Fruit fly (Drosophila melanogaster) whole organism, prepupa: ENCODE data around the gene Delta.

Experiments
- CG10631 ChIP-seq: fragments of 200-800 bp; sonication (Bioruptor generic); optimal IDR thresholded peaks from 2 replicates; lab custom pipeline; 2016; ENCODE audit warnings: missing biosample characterization, missing genetic modification characterization
- CG11294 ChIP-seq: fragments of 200-800 bp; sonication (Bioruptor generic); IDR thresholded peaks from 2 replicates; pipeline ENCODE4 v1.3.6; 2022; ENCODE audit warnings: missing biosample characterization, missing genetic modification characterization
- CG11902 ChIP-seq: fragments of 200-800 bp; sonication (Bioruptor generic); optimal IDR thresholded peaks from 3 replicates; lab custom pipeline; 2016; ENCODE audit warnings: missing biosample characterization, missing genetic modification characterization
- CG15336 ChIP-seq: fragments of 200-800 bp; sonication (Bioruptor generic); IDR thresholded peaks from 2 replicates; pipeline ENCODE4 v1.3.6; 2022; ENCODE audit warnings: missing biosample characterization, missing genetic modification characterization
- CG1621 ChIP-seq: fragments of 200-800 bp; sonication (Bioruptor generic); optimal IDR thresholded peaks from 3 replicates; lab custom pipeline; 2018; ENCODE audit warnings: missing biosample characterization, mild to moderate bottlenecking, missing genetic modification characterization
- CG3032 ChIP-seq: fragments of 200-800 bp; optimal IDR thresholded peaks from 2 replicates; lab custom pipeline; 2019; ENCODE audit warnings: missing biosample characterization, mild to moderate bottlenecking, missing genetic modification characterization, moderate library complexity
- CG31627 ChIP-seq: fragments of 200-800 bp; sonication (Bioruptor generic); optimal IDR thresholded peaks from 3 replicates; lab custom pipeline; 2016; ENCODE audit warnings: missing biosample characterization, missing genetic modification characterization
- CG32006 ChIP-seq: fragments of 200-800 bp; sonication (Bioruptor generic); optimal IDR thresholded peaks from 3 replicates; lab custom pipeline; 2017; ENCODE audit warnings: missing biosample characterization, mild to moderate bottlenecking, missing genetic modification characterization
- CG34406 ChIP-seq: fragments of 200-800 bp; sonication (Bioruptor generic); optimal IDR thresholded peaks from 3 replicates; lab custom pipeline; 2016; ENCODE audit warnings: missing biosample characterization, missing genetic modification characterization
- CG3919 ChIP-seq: fragments of 200-800 bp; sonication (Bioruptor generic); optimal IDR thresholded peaks from 3 replicates; lab custom pipeline; 2016; ENCODE audit warnings: missing biosample characterization, missing genetic modification characterization
- CG4318 ChIP-seq: fragments of 200-800 bp; sonication (Bioruptor generic); optimal IDR thresholded peaks from 3 replicates; lab custom pipeline; 2017; ENCODE audit warnings: missing biosample characterization, mild to moderate bottlenecking, missing genetic modification characterization
- CG6163 ChIP-seq: fragments of 200-800 bp; sonication (Bioruptor generic); IDR thresholded peaks from 3 replicates; pipeline ENCODE4 v1.3.6; 2022; ENCODE audit warnings: missing biosample characterization, missing genetic modification characterization
- CG6792 ChIP-seq: fragments of 200-800 bp; sonication (Bioruptor generic); optimal IDR thresholded peaks from 3 replicates; lab custom pipeline; 2016; ENCODE audit warnings: missing biosample characterization, missing genetic modification characterization
- CG6808 ChIP-seq: fragments of 200-800 bp; sonication (Bioruptor generic); optimal IDR thresholded peaks from 3 replicates; lab custom pipeline; 2017; ENCODE audit warnings: missing biosample characterization, missing genetic modification characterization, mild to moderate bottlenecking, moderate library complexity, missing genetic modification reagents
- CG7368 ChIP-seq: fragments of 200-800 bp; sonication (Bioruptor generic); optimal IDR thresholded peaks from 3 replicates; lab custom pipeline; 2016; ENCODE audit warnings: missing biosample characterization, missing genetic modification characterization
- CG8119 ChIP-seq: fragments of 200-800 bp; sonication (Bioruptor generic); IDR thresholded peaks from 3 replicates; pipeline ENCODE4 v1.3.6; 2022; ENCODE audit warnings: missing biosample characterization, missing genetic modification characterization
- CG8319 ChIP-seq: fragments of 200-800 bp; sonication (Bioruptor generic); optimal IDR thresholded peaks from 3 replicates; lab custom pipeline; 2016; ENCODE audit warnings: missing biosample characterization, missing genetic modification characterization
- CG9139 ChIP-seq: fragments of 200-800 bp; sonication (Bioruptor generic); optimal IDR thresholded peaks from 3 replicates; lab custom pipeline; 2017; ENCODE audit warnings: missing biosample characterization, mild to moderate bottlenecking, missing genetic modification characterization
- Eip78C ChIP-seq: fragments of 200-800 bp; sonication (Bioruptor generic); peaks from one replicate; lab custom pipeline; 2016; ENCODE audit warnings: missing biosample characterization, missing genetic modification characterization
- Eip93F ChIP-seq: fragments of 200-800 bp; sonication (Bioruptor generic); optimal IDR thresholded peaks from 2 replicates; lab custom pipeline; 2016; ENCODE audit warnings: missing biosample characterization, mild to moderate bottlenecking, missing genetic modification characterization
- Ets21C ChIP-seq: fragments of 200-800 bp; sonication (Bioruptor generic); optimal IDR thresholded peaks from 3 replicates; lab custom pipeline; 2016; ENCODE audit warnings: missing biosample characterization, missing genetic modification characterization
- Gug ChIP-seq: fragments of 200-800 bp; sonication (Bioruptor generic); IDR thresholded peaks from 2 replicates; pipeline ENCODE4 v1.3.6; 2022; ENCODE audit warnings: missing biosample characterization, missing genetic modification characterization
- Hr38 ChIP-seq: sonication (Bioruptor generic); optimal IDR thresholded peaks from 2 replicates; lab custom pipeline; 2016; ENCODE audit warnings: missing biosample characterization, missing genetic modification characterization
- Hr39 ChIP-seq: fragments of 200-800 bp; sonication (Bioruptor generic); optimal IDR thresholded peaks from 2 replicates; lab custom pipeline; 2016; ENCODE audit warnings: missing biosample characterization, missing genetic modification characterization
- Hr4 ChIP-seq: fragments of 200-800 bp; sonication (Bioruptor generic); optimal IDR thresholded peaks from 3 replicates; lab custom pipeline; 2016; ENCODE audit warnings: missing biosample characterization, missing genetic modification characterization
- Lpt ChIP-seq: fragments of 200-800 bp; sonication (Bioruptor generic); optimal IDR thresholded peaks from 3 replicates; lab custom pipeline; 2016; ENCODE audit warnings: missing biosample characterization, missing genetic modification characterization
- Met ChIP-seq: fragments of 200-800 bp; sonication (Bioruptor generic); optimal IDR thresholded peaks from 3 replicates; lab custom pipeline; 2016; ENCODE audit warnings: missing biosample characterization, missing genetic modification characterization
- Smox ChIP-seq: fragments of 200-800 bp; sonication (Bioruptor generic); optimal IDR thresholded peaks from 3 replicates; lab custom pipeline; 2016; ENCODE audit warnings: missing biosample characterization, missing genetic modification characterization
- Sox14 ChIP-seq: fragments of 200-800 bp; sonication (Bioruptor generic); optimal IDR thresholded peaks from 3 replicates; lab custom pipeline; 2016; ENCODE audit warnings: missing biosample characterization, missing genetic modification characterization
- achi ChIP-seq: fragments of 200-800 bp; sonication (Bioruptor generic); optimal IDR thresholded peaks from 3 replicates; lab custom pipeline; 2016; ENCODE audit warnings: missing biosample characterization, missing genetic modification characterization
- acj6 ChIP-seq: fragments of 200-800 bp; sonication (Bioruptor generic); optimal IDR thresholded peaks from 3 replicates; lab custom pipeline; 2016; ENCODE audit warnings: missing biosample characterization, missing genetic modification characterization
- cyc ChIP-seq: fragments of 200-800 bp; sonication (Bioruptor generic); optimal IDR thresholded peaks from 3 replicates; lab custom pipeline; 2016; ENCODE audit warnings: missing biosample characterization, missing genetic modification characterization
- dsx ChIP-seq: fragments of 200-800 bp; optimal IDR thresholded peaks from 3 replicates; lab custom pipeline; 2019; ENCODE audit warnings: missing biosample characterization, mild to moderate bottlenecking, missing genetic modification characterization, moderate library complexity; ENCODE audit not compliant: poor library complexity, severe bottlenecking
- eg ChIP-seq: fragments of 200-800 bp; sonication (Bioruptor generic); IDR thresholded peaks from 3 replicates; pipeline ENCODE4 v1.3.6; 2022; ENCODE audit warnings: missing biosample characterization, missing genetic modification characterization
- esn ChIP-seq: fragments of 200-800 bp; sonication (Bioruptor generic); optimal IDR thresholded peaks from 2 replicates; lab custom pipeline; 2016; ENCODE audit warnings: missing biosample characterization, mild to moderate bottlenecking, missing genetic modification characterization, moderate library complexity
- fd59A ChIP-seq: fragments of 200-800 bp; sonication (Bioruptor generic); optimal IDR thresholded peaks from 2 replicates; lab custom pipeline; 2017; ENCODE audit warnings: missing biosample characterization, mild to moderate bottlenecking, missing genetic modification characterization, missing genetic modification reagents
- fd85E ChIP-seq: fragments of 200-800 bp; sonication (Bioruptor generic); optimal IDR thresholded peaks from 3 replicates; lab custom pipeline; 2016; ENCODE audit warnings: missing biosample characterization, missing genetic modification characterization
- net ChIP-seq: fragments of 200-800 bp; sonication (Bioruptor generic); optimal IDR thresholded peaks from 3 replicates; lab custom pipeline; 2016; ENCODE audit warnings: missing biosample characterization, missing genetic modification characterization
- pdm3 ChIP-seq: fragments of 200-800 bp; sonication (Bioruptor generic); optimal IDR thresholded peaks from 3 replicates; lab custom pipeline; 2016; ENCODE audit warnings: missing biosample characterization, missing genetic modification characterization
- ss ChIP-seq, 2 experiments: fragments of 200-800 bp; sonication (Bioruptor generic); optimal IDR thresholded peaks; 2 replicates in 1 of 2; 3 replicates in 1 of 2; lab custom pipeline; 2017 to 2018; ENCODE audit warnings: mild to moderate bottlenecking in 2 of 2, missing biosample characterization in 2 of 2, missing genetic modification characterization in 2 of 2, moderate library complexity in 1 of 2

Delta gene

DNA sequence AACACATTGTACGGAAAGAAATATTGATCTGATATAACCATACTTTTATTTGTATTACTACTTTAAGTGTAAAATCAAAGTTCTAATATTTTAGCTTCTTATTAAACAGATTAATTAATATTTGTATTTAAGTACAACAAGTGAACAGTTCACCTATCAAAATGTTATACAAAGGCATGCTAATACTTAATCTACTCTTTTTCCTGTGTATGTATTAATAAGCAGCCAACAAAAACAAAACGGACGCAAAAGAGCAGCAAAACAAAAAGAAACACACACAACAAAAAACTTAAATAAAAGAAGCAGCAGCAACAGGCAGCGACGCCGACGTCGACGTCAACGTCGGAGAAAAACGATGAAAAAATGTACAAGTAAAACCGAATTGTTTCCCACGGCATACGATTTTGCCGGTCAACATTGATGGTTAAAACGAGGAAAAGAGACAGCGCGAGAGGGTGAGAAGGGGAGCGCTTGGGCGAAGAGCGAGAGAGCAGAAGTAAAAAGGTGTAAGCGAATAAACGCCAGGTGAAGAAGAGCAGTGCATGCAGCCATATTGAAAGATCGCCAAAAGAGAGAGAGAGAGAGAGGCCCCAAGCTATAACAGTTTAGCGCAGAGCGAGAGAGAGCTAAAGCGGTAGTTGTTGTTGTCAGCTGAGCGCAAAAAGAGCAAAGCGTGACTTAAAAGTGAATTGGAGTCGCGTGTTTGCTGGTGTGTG is 4.4 kb downstream of the Delta start (continued):
- TF ChIP-seq Eip78C: peak; percentile 80
- no peak for TF ChIP-seq Hr39 (GFP tag; lab: Kevin White, UChicago)
- peak; percentile 95 for TF ChIP-seq CG9139 (GFP tag; lab: Kevin White, UChicago)
- TF ChIP-seq fd85E: no peak
- peak; percentile 25 for TF ChIP-seq CG32006 (GFP tag; lab: Kevin White, UChicago)
- no peak for TF ChIP-seq Ets21C (GFP tag; lab: Kevin White, UChicago)
- peak; percentile 29 for TF ChIP-seq Sox14
- no peak for TF ChIP-seq CG31627 (GFP tag; lab: Kevin White, UChicago)
- TF ChIP-seq acj6 (GFP tag; lab: Kevin White, UChicago): no peak
- peak; percentile 34 for TF ChIP-seq achi (GFP tag; lab: Kevin White, UChicago)
- TF ChIP-seq CG11294 (GFP tag; lab: Robert Waterston, UW): no peak
- no peak for TF ChIP-seq CG8319 (GFP tag; lab: Kevin White, UChicago)
- TF ChIP-seq CG3032 (tag; lab: Kevin White, UChicago): peak; percentile 80
- peak; percentile 10 for TF ChIP-seq esn
- TF ChIP-seq net (GFP tag; lab: Kevin White, UChicago): peak; percentile 58
- TF ChIP-seq CG4318 (GFP tag; lab: Kevin White, UChicago): peak; percentile 7
- TF ChIP-seq Met (GFP tag; lab: Kevin White, UChicago): peak; percentile 45
- TF ChIP-seq CG6792: peak; percentile 9

DNA sequence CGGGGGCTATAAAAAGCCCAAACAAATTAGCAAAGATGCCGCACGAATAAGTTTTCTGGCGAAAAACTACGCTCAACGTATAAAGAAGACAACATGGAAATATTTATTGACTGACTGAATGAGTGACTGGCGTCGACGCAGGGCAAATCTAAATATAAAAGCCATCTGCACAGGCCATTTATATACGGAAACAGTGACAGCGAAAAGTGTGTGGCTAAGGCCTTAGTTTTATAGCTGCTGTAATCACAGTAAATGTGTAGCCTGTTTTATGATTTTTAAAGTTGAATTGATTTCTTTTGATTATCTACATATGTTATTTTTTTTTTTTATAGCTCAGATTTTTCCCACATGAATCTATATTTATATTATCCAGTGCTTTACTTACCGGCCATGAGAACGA is 6.6 kb downstream of the Delta start:
- no peak for TF ChIP-seq CG7368 (GFP tag; lab: Kevin White, UChicago)

- no peak for TF ChIP-seq CG15336 (GFP tag; lab: Robert Waterston, UW)
- TF ChIP-seq Eip78C: peak; percentile 14
- no peak for TF ChIP-seq Sox14
Observed at dm6 chr3R:19318452-19318851, 7.6 kb downstream of the Delta start.

- TF ChIP-seq CG1621 (tag; lab: Kevin White, UChicago) (peak; percentile 22), CG9139 (GFP tag; lab: Kevin White, UChicago) (peak; percentile 59), Eip78C (peak; percentile 45), CG15336 (GFP tag; lab: Robert Waterston, UW) (no peak), pdm3 (GFP tag; lab: Kevin White, UChicago) (no peak), ss (GFP tag; optimal IDR thresholded peaks at IDR 0.05; lab: Kevin White, UChicago) (peak; percentile 76 to 99), CG6808 (GFP tag; lab: Kevin White, UChicago) (peak; percentile 58), Hr4 (GFP tag; lab: Kevin White, UChicago) (no peak), fd85E (no peak), CG6163 (0 out of 3 replicates have a peak, but pooled peaks have one; percentile 24), dsx (GFP tag; lab: Kevin White, UChicago) (peak; percentile 64)
Observed at dm6 chr3R:19317184-19317747, 8.8 kb downstream of the Delta start.

DNA sequence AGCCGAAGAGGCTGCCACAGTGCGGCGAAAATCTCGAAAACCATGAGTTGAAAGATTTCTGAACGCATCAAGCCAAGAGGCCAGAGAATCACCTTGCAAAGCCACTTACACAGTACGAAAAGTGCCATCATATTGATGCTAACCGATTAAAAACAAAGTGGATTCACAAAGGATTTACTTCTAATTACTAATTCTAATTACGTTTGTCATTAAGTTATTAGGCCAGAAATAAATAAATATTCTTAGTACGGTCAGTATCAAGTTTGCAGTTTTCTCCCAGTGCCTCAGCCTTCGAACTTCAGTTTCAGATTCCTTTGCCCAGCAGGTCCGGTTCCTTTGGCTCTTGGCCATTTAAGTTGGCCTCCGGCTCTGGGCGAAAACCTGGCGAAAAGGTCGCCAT is 11.7 kb downstream of the Delta start:
- TF ChIP-seq CG7368 (GFP tag; lab: Kevin White, UChicago): peak; percentile 79
- peak; percentile 91 for TF ChIP-seq esn
- peak; percentile 41 for TF ChIP-seq Eip93F
- TF ChIP-seq Eip78C: peak; percentile 96
- peak; percentile 85 for TF ChIP-seq fd59A
- TF ChIP-seq CG6163: peak; percentile 89
- peak; percentile 92 for TF ChIP-seq acj6 (GFP tag; lab: Kevin White, UChicago)
- peak; percentile 30; the same call in 1 of the 2 replicates for TF ChIP-seq Gug (GFP tag; lab: Robert Waterston, UW)
- TF ChIP-seq Lpt (GFP tag; lab: Kevin White, UChicago): peak; percentile 24
- TF ChIP-seq CG4318 (GFP tag; lab: Kevin White, UChicago): peak; percentile 1
- TF ChIP-seq CG3919 (GFP tag; lab: Kevin White, UChicago): peak; percentile 90
- TF ChIP-seq CG8119 (GFP tag; lab: Robert Waterston, UW): peak; percentile 63
- TF ChIP-seq eg (GFP tag; lab: Robert Waterston, UW): 0 out of 3 replicates have a peak, but pooled peaks have one; percentile 11
- peak; percentile 74 for TF ChIP-seq CG11902 (GFP tag; lab: Kevin White, UChicago)
- peak; percentile 86 for TF ChIP-seq CG10631 (GFP tag; lab: Kevin White, UChicago)
- no peak for TF ChIP-seq Hr38 (GFP tag; lab: Kevin White, UChicago)
- peak; percentile 80 for TF ChIP-seq CG34406
- TF ChIP-seq CG31627 (GFP tag; lab: Kevin White, UChicago): peak; percentile 88
- TF ChIP-seq ss (GFP tag; optimal IDR thresholded peaks at IDR 0.05; lab: Kevin White, UChicago): peak; percentile 77
- peak; percentile 88 for TF ChIP-seq Sox14
- peak; percentile 18; the same call in 1 of the 2 replicates for TF ChIP-seq CG11294 (GFP tag; lab: Robert Waterston, UW)
- TF ChIP-seq net (GFP tag; lab: Kevin White, UChicago): peak; percentile 75
- peak; percentile 89 for TF ChIP-seq Smox (GFP tag; lab: Kevin White, UChicago)
- TF ChIP-seq cyc (GFP tag; lab: Kevin White, UChicago): peak; percentile 86
